Worm (Caenorhabditis elegans): ENCODE data around the gene ZK1320.5.

The ZK1320.5 gene

DNA sequence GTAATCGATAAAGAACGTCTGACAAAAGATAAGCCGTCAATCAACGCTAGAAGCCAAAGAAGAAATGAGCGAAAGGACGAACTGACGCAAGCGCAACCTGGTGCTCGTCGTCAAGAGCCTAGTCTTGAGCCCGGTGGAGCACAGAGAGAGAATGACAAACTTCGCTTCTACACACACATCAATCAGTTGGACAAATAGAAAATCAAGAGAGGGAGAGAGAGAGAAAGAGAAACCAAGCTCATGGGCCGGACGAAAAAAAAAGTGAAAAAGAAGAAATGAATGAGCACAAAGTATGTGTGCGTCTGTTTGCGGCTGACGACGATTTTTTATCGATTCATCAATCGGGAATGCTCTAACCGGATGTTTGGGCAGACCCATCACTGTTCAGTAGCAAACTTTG is 44.4 kb downstream of the ZK1320.5 start (continued):
- TF ChIP-seq tbx-7 (tag; optimal IDR thresholded peaks at IDR 0.05) (no peak), ceh-30 (tag; optimal IDR thresholded peaks at IDR 0.05) (no peak), lim-6 (tag; optimal IDR thresholded peaks at IDR 0.05) (no peak), ceh-34 (tag; optimal IDR thresholded peaks at IDR 0.05) (no peak), K09A11.1 (tag; optimal IDR thresholded peaks at IDR 0.05; ENCODE audit: insufficient read depth) (no peak), sox-4 (tag; optimal IDR thresholded peaks at IDR 0.05) (no peak), ttx-3 (tag; optimal IDR thresholded peaks at IDR 0.05) (no peak), ceh-24 (tag; optimal IDR thresholded peaks at IDR 0.05) (no peak), dve-1 (tag; optimal IDR thresholded peaks at IDR 0.05) (no peak), pax-1 (tag; optimal IDR thresholded peaks at IDR 0.05) (no peak), sox-2 (GFP tag; IDR thresholded peaks at IDR 0.05) (no peak), rnt-1 (tag; optimal IDR thresholded peaks at IDR 0.05) (peak; percentile 24), fkh-10 (GFP tag; optimal IDR thresholded peaks at IDR 0.05) (no peak)

DNA sequence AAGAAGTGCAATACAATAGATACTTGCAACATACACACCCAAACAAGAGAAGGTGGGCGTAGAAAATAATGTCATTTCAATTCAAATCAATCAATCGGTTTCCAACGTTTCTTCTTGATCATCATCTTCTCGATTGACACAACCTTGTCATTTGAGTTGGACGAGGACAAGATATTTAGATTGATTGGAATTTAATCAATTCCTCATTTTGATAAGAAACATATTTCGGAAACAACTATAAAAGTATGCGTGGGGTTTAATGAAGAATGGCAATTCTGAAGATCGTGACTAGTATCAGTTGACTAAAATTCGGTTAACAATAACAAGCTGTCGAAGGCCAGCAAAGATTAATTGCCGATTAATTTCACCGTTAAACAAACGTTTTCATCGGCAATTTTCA is 44.9 kb downstream of the ZK1320.5 start:
- TF ChIP-seq unc-55 (GFP tag; optimal IDR thresholded peaks at IDR 0.05) (peak; percentile 18), ttx-3 (tag; optimal IDR thresholded peaks at IDR 0.05) (no peak)

DNA sequence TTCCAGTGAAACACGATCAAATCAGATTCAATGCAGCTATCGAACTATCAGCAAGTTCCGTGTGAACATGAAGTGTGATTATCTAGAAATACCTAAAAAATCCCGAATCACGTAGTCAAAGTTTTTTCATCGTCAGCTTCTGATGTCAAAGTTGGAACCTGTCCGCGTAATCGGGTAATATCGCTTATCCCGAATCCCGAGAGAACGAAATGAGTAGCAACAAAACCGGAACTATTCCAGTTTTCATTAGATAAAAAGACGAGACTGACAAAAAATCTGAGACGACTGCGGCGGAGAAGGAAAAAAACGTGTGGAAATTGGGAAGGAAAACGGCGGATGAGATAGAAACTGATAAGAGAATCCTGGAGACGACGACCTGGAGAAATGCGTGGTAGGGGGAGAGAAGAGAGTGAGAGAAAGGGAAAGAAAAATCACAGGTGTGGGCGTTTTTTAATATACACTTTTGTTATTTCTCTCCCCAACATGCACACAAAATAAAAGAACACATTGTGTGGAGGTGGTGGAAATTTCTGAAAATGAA is 45.4 kb downstream of the ZK1320.5 start:
- TF ChIP-seq odd-2 (tag; optimal IDR thresholded peaks at IDR 0.05) = no peak
- TF ChIP-seq nhr-11 (tag; optimal IDR thresholded peaks at IDR 0.05) = peak; percentile 67

DNA sequence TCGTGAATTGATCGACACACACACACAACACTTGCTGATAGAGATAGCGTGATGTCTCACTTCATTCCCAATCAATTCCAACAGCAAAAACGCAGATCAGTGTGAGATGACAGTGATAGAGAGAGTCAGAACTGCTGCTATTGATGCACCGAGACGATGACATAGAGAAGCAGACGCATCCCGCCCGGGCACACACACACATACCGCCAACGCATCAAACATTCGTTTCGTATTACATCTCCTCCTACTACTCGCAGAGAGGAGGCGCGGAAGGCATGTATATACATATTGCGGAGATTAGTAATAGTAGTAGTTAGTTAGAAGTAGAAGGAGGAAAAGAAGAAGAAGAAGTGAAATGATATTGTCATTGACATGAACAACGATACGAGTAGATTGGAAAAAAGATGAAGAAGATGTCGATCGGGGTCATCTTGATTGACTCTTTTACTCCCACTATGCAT is 46.0 kb downstream of the ZK1320.5 start:
- TF ChIP-seq sox-4 (tag; optimal IDR thresholded peaks at IDR 0.05) (no peak), K09A11.1 (tag; optimal IDR thresholded peaks at IDR 0.05; ENCODE audit: insufficient read depth) (no peak), rnt-1 (tag; optimal IDR thresholded peaks at IDR 0.05) (peak; percentile 20), madf-2 (tag; optimal IDR thresholded peaks at IDR 0.05) (peak; percentile 33), elt-2 (tag; optimal IDR thresholded peaks at IDR 0.05) (peak; percentile 55), pros-1 (tag; optimal IDR thresholded peaks at IDR 0.05) (no peak), mec-3 (tag; optimal IDR thresholded peaks at IDR 0.05; ENCODE audit: borderline replicate concordance) (no peak), npax-4 (tag; optimal IDR thresholded peaks at IDR 0.05) (no peak), ceh-19 (GFP tag; optimal IDR thresholded peaks at IDR 0.05) (no peak), gmeb-2 (tag; optimal IDR thresholded peaks at IDR 0.05) (no peak), odd-2 (tag; optimal IDR thresholded peaks at IDR 0.05) (no peak), syd-9 (tag; optimal IDR thresholded peaks at IDR 0.05) (no peak), ceh-48 (tag; optimal IDR thresholded peaks at IDR 0.05) (no peak), ceh-18 (tag; optimal IDR thresholded peaks at IDR 0.05) (peak; percentile 63), tbx-7 (tag; optimal IDR thresholded peaks at IDR 0.05) (no peak), ztf-16 (tag; optimal IDR thresholded peaks at IDR 0.05) (no peak), hlh-8 (tag; optimal IDR thresholded peaks at IDR 0.05) (no peak), nfya-1 (tag; optimal IDR thresholded peaks at IDR 0.05) (peak; percentile 36), dve-1 (tag; optimal IDR thresholded peaks at IDR 0.05) (no peak), tbx-2 (tag; optimal IDR thresholded peaks at IDR 0.05) (peak; percentile 29), hlh-15 (tag; optimal IDR thresholded peaks at IDR 0.05) (no peak), pha-2 (tag; optimal IDR thresholded peaks at IDR 0.05) (no peak), pha-4 (tag; optimal IDR thresholded peaks at IDR 0.05) (no peak), unc-55 (GFP tag; optimal IDR thresholded peaks at IDR 0.05) (peak; percentile 82), ceh-2 (tag; optimal IDR thresholded peaks at IDR 0.05) (no peak), unc-3 (GFP tag; conservative IDR thresholded peaks at IDR 0.05) (no peak), unc-3 (tag; optimal IDR thresholded peaks at IDR 0.05) (no peak), lim-6 (tag; optimal IDR thresholded peaks at IDR 0.05) (no peak), fkh-10 (GFP tag; optimal IDR thresholded peaks at IDR 0.05) (no peak), ceh-34 (tag; optimal IDR thresholded peaks at IDR 0.05) (peak; percentile 89), che-1 (tag; optimal IDR thresholded peaks at IDR 0.05) (no peak), Y22D7AL.16 (tag; optimal IDR thresholded peaks at IDR 0.05) (no peak), sox-2 (GFP tag; IDR thresholded peaks at IDR 0.05) (no peak), hlh-6 (tag; optimal IDR thresholded peaks at IDR 0.05) (no peak)
